Fruit fly (Drosophila melanogaster) whole organism, embryonic: Measurements from ENCODE around the gene CG8568.

ENCODE experiments used
- ATbp ChIP-seq: fragments of 200-800 bp; sonication (Bioruptor generic); optimal IDR thresholded peaks from 2 replicates; lab custom pipeline; 2017; ENCODE audit warnings: missing biosample characterization, mild to moderate bottlenecking, missing genetic modification characterization, missing genetic modification reagents
- Ada2b ChIP-seq: fragments of 200-800 bp; sonication (Bioruptor generic); IDR thresholded peaks from 2 replicates; pipeline ENCODE4 v1.3.6; 2022; ENCODE audit warnings: missing biosample characterization, missing genetic modification characterization
- Antp ChIP-seq: fragments of 200-800 bp; sonication (Bioruptor generic); optimal IDR thresholded peaks from 3 replicates; lab custom pipeline; 2016; ENCODE audit warnings: missing biosample characterization, missing genetic modification characterization
- Bgb ChIP-seq: fragments of 200-800 bp; sonication (Bioruptor generic); IDR thresholded peaks from 2 replicates; pipeline ENCODE4 v1.3.6; 2022; ENCODE audit warnings: missing biosample characterization, missing genetic modification characterization; ENCODE audit not compliant: partially characterized antibody
- CG10543 ChIP-seq: fragments of 200-800 bp; sonication (Bioruptor generic); optimal IDR thresholded peaks from 3 replicates; lab custom pipeline; 2017; ENCODE audit warnings: missing biosample characterization, mild to moderate bottlenecking, missing genetic modification characterization, moderate library complexity
- CG11504 ChIP-seq: fragments of 200-800 bp; sonication (Bioruptor generic); optimal IDR thresholded peaks from 3 replicates; lab custom pipeline; 2019; ENCODE audit warnings: missing biosample characterization, mild to moderate bottlenecking, missing genetic modification characterization, moderate library complexity
- CG12219 ChIP-seq: fragments of 200-800 bp; sonication (Bioruptor generic); optimal IDR thresholded peaks from 3 replicates; lab custom pipeline; 2018; ENCODE audit warnings: missing biosample characterization, mild to moderate bottlenecking, missing genetic modification characterization
- CG12391 ChIP-seq: fragments of 200-800 bp; sonication (Bioruptor generic); optimal IDR thresholded peaks from 3 replicates; lab custom pipeline; 2018; ENCODE audit warnings: missing biosample characterization, mild to moderate bottlenecking, missing genetic modification characterization, moderate library complexity
- CG15269 ChIP-seq: fragments of 200-800 bp; sonication (Bioruptor generic); optimal IDR thresholded peaks from 2 replicates; lab custom pipeline; 2018; ENCODE audit warnings: missing biosample characterization, mild to moderate bottlenecking, missing genetic modification characterization, moderate library complexity
- CG17361 ChIP-seq: fragments of 200-800 bp; sonication (Bioruptor generic); IDR thresholded peaks from 3 replicates; pipeline ENCODE4 v1.3.6; 2022; ENCODE audit warnings: missing biosample characterization, missing genetic modification characterization
- CG2120 ChIP-seq: fragments of 200-800 bp; sonication (Bioruptor generic); optimal IDR thresholded peaks from 3 replicates; lab custom pipeline; 2016; ENCODE audit warnings: missing biosample characterization, missing genetic modification characterization
- CG30403 ChIP-seq: fragments of 200-800 bp; sonication (Bioruptor generic); optimal IDR thresholded peaks from 3 replicates; lab custom pipeline; 2016; ENCODE audit warnings: missing biosample characterization, missing genetic modification characterization
- CG32767 ChIP-seq: fragments of 200-800 bp; sonication (Bioruptor generic); IDR thresholded peaks from 2 replicates; pipeline ENCODE4 v1.3.6; 2022; ENCODE audit warnings: missing biosample characterization, missing genetic modification characterization
- CG34224 ChIP-seq: fragments of 200-800 bp; sonication (Bioruptor generic); IDR thresholded peaks from 3 replicates; pipeline ENCODE4 v1.3.6; 2022; ENCODE audit warnings: missing biosample characterization, missing genetic modification characterization; ENCODE audit not compliant: partially characterized antibody
- CG3838 ChIP-seq: fragments of 200-800 bp; sonication (Bioruptor generic); optimal IDR thresholded peaks from 3 replicates; lab custom pipeline; 2016; ENCODE audit warnings: missing biosample characterization, missing genetic modification characterization
- CG6254 ChIP-seq: fragments of 200-800 bp; sonication (Bioruptor generic); optimal IDR thresholded peaks from 3 replicates; lab custom pipeline; 2017; ENCODE audit warnings: mild to moderate bottlenecking, missing biosample characterization, missing genetic modification reagents, missing genetic modification characterization
- CG7839 ChIP-seq: fragments of 200-800 bp; sonication (Bioruptor generic); optimal IDR thresholded peaks from 3 replicates; lab custom pipeline; 2018; ENCODE audit warnings: missing biosample characterization, mild to moderate bottlenecking, missing genetic modification characterization, moderate library complexity
- CG8388 ChIP-seq: fragments of 200-800 bp; sonication (Bioruptor generic); optimal IDR thresholded peaks from 2 replicates; lab custom pipeline; 2019; ENCODE audit warnings: missing biosample characterization, mild to moderate bottlenecking, missing genetic modification characterization, moderate library complexity
- CG9727 ChIP-seq: fragments of 200-800 bp; sonication (Bioruptor generic); optimal IDR thresholded peaks from 3 replicates; lab custom pipeline; 2017; ENCODE audit warnings: missing biosample characterization, mild to moderate bottlenecking, missing genetic modification characterization
- CG9932 ChIP-seq: fragments of 200-800 bp; sonication (Bioruptor generic); IDR thresholded peaks from 2 replicates; pipeline ENCODE4 v1.3.6; 2022; ENCODE audit warnings: missing biosample characterization, missing genetic modification characterization
- Camta ChIP-seq: fragments of 200-800 bp; sonication (Bioruptor generic); optimal IDR thresholded peaks from 2 replicates; lab custom pipeline; 2016; ENCODE audit warnings: missing biosample characterization, missing genetic modification characterization
- Dad ChIP-seq: fragments of 200-800 bp; sonication (Bioruptor generic); optimal IDR thresholded peaks from 3 replicates; lab custom pipeline; 2016; ENCODE audit warnings: missing biosample characterization, missing genetic modification characterization
- HLHmδ ChIP-seq: fragments of 200-800 bp; sonication (Bioruptor generic); optimal IDR thresholded peaks from 2 replicates; lab custom pipeline; 2018; ENCODE audit warnings: missing biosample characterization, mild to moderate bottlenecking, missing genetic modification characterization, moderate library complexity
- Hr51 ChIP-seq, 2 experiments: fragments of 200-800 bp; sonication (Bioruptor generic); optimal IDR thresholded peaks; 2 replicates in 1 of 2; 3 replicates in 1 of 2; lab custom pipeline; 2016 to 2018; ENCODE audit warnings: missing biosample characterization in 2 of 2, missing genetic modification characterization in 2 of 2, mild to moderate bottlenecking in 1 of 2, moderate library complexity in 1 of 2
- Med ChIP-seq: fragments of 200-800 bp; sonication (Bioruptor generic); peaks from one replicate; lab custom pipeline; 2016; ENCODE audit warnings: missing biosample characterization, missing genetic modification characterization, mild to moderate bottlenecking, inconsistent platforms, moderate library complexity
- Oli ChIP-seq: fragments of 200-800 bp; sonication (Bioruptor generic); optimal IDR thresholded peaks from 2 replicates; lab custom pipeline; 2018; ENCODE audit warnings: missing biosample characterization, mild to moderate bottlenecking, missing genetic modification characterization, moderate library complexity
- PHDP ChIP-seq: fragments of 200-800 bp; sonication (Bioruptor generic); optimal IDR thresholded peaks from 3 replicates; lab custom pipeline; 2018; ENCODE audit warnings: missing biosample characterization, mild to moderate bottlenecking, missing genetic modification characterization, moderate library complexity
- Side ChIP-seq: fragments of 200-800 bp; sonication (Bioruptor generic); optimal IDR thresholded peaks from 2 replicates; lab custom pipeline; 2016; ENCODE audit warnings: missing biosample characterization, missing genetic modification characterization
- Six4 ChIP-seq: fragments of 200-800 bp; sonication (Bioruptor generic); optimal IDR thresholded peaks from 2 replicates; lab custom pipeline; 2016; ENCODE audit warnings: missing biosample characterization, missing genetic modification characterization
- Sox102F ChIP-seq: fragments of 200-800 bp; sonication (Bioruptor generic); optimal IDR thresholded peaks from 2 replicates; lab custom pipeline; 2018; ENCODE audit warnings: missing biosample characterization, mild to moderate bottlenecking, missing genetic modification characterization, moderate library complexity
- Ssrp ChIP-seq: fragments of 200-800 bp; sonication (Bioruptor generic); optimal IDR thresholded peaks from 2 replicates; lab custom pipeline; 2018; ENCODE audit warnings: missing biosample characterization, mild to moderate bottlenecking, missing genetic modification characterization, moderate library complexity
- Xbp1 ChIP-seq: fragments of 200-800 bp; sonication (Bioruptor generic); optimal IDR thresholded peaks from 3 replicates; lab custom pipeline; 2016; ENCODE audit warnings: missing biosample characterization, mild to moderate bottlenecking, missing genetic modification characterization
- bowl ChIP-seq: fragments of 200-800 bp; sonication (Bioruptor generic); IDR thresholded peaks from 2 replicates; pipeline ENCODE4 v1.3.6; 2022; ENCODE audit warnings: missing biosample characterization, missing genetic modification characterization
- bsh ChIP-seq, 2 experiments: fragments of 200-800 bp; sonication (Bioruptor generic); optimal IDR thresholded peaks; 2 replicates each; lab custom pipeline; 2017 to 2018; ENCODE audit warnings: mild to moderate bottlenecking in 2 of 2, missing biosample characterization in 2 of 2, missing genetic modification characterization in 2 of 2, moderate library complexity in 1 of 2
- caup ChIP-seq: fragments of 200-800 bp; sonication (Bioruptor generic); optimal IDR thresholded peaks from 3 replicates; lab custom pipeline; 2017; ENCODE audit warnings: missing biosample characterization, mild to moderate bottlenecking, missing genetic modification characterization, moderate library complexity; ENCODE audit not compliant: severe bottlenecking
- dmrt11E ChIP-seq: fragments of 200-800 bp; sonication (Bioruptor generic); optimal IDR thresholded peaks from 3 replicates; lab custom pipeline; 2018; ENCODE audit warnings: missing biosample characterization, mild to moderate bottlenecking, missing genetic modification characterization, moderate library complexity
- dpn ChIP-seq, 2 experiments: fragments of 200-800 bp; sonication (Bioruptor generic); optimal IDR thresholded peaks; 3 replicates each; lab custom pipeline; 2016; ENCODE audit warnings: missing biosample characterization in 2 of 2, missing genetic modification characterization in 2 of 2
- grau ChIP-seq: fragments of 200-800 bp; optimal IDR thresholded peaks from 3 replicates; lab custom pipeline; 2019; ENCODE audit warnings: missing biosample characterization, mild to moderate bottlenecking, missing genetic modification characterization, moderate library complexity
- gsb-n ChIP-seq: fragments of 200-800 bp; sonication (Bioruptor generic); optimal IDR thresholded peaks from 3 replicates; lab custom pipeline; 2018; ENCODE audit warnings: missing biosample characterization, mild to moderate bottlenecking, missing genetic modification characterization
- maf-S ChIP-seq: fragments of 200-800 bp; sonication (Bioruptor generic); optimal IDR thresholded peaks from 2 replicates; lab custom pipeline; 2016; ENCODE audit warnings: missing biosample characterization, missing genetic modification characterization
- nmo ChIP-seq: fragments of 200-800 bp; sonication (Bioruptor generic); optimal IDR thresholded peaks from 2 replicates; lab custom pipeline; 2018; ENCODE audit warnings: missing biosample characterization, mild to moderate bottlenecking, missing genetic modification characterization, moderate library complexity
- pho ChIP-seq: fragments of 200-800 bp; sonication (Bioruptor generic); optimal IDR thresholded peaks from 2 replicates; lab custom pipeline; 2016; ENCODE audit warnings: missing biosample characterization, missing genetic modification characterization
- slbo ChIP-seq: fragments of 200-800 bp; sonication (Bioruptor generic); IDR thresholded peaks from 2 replicates; pipeline ENCODE4 v1.3.6; 2022; ENCODE audit warnings: missing biosample characterization, missing genetic modification characterization
- sr ChIP-seq: fragments of 200-800 bp; sonication (Bioruptor generic); IDR thresholded peaks from 3 replicates; pipeline ENCODE4 v1.3.6; 2022; ENCODE audit warnings: missing biosample characterization, missing genetic modification characterization
- tio ChIP-seq: fragments of 200-800 bp; sonication (Bioruptor generic); optimal IDR thresholded peaks from 2 replicates; lab custom pipeline; 2017; ENCODE audit warnings: missing biosample characterization, missing genetic modification characterization, inconsistent platforms
- tx ChIP-seq: fragments of 200-800 bp; sonication (Bioruptor generic); optimal IDR thresholded peaks from 2 replicates; lab custom pipeline; 2016; ENCODE audit warnings: missing biosample characterization, missing genetic modification characterization
- unpg ChIP-seq: fragments of 200-800 bp; sonication (Bioruptor generic); optimal IDR thresholded peaks from 3 replicates; lab custom pipeline; 2018; ENCODE audit warnings: missing biosample characterization, mild to moderate bottlenecking, missing genetic modification characterization, moderate library complexity

Gene CG8568

dm6 chrX:17498982-17499381 is 46.6 kb upstream of the CG8568 start (continued):
- TF ChIP-seq CG32767 (GFP tag; lab: Robert Waterston, UW) (0 out of 2 replicates have a peak, but pooled peaks have one; percentile 36), bowl (no peak), caup (no peak), tio (GFP tag; lab: Kevin White, UChicago) (peak; percentile 21), Med (GFP tag; lab: Kevin White, UChicago) (peak; percentile 56), ATbp (GFP tag; lab: Kevin White, UChicago) (peak; percentile 36), pho (no peak), Ada2b (GFP tag; lab: Robert Waterston, UW) (0 out of 2 replicates have a peak, but pooled peaks have one; percentile 5), HLHmδ (GFP tag; lab: Kevin White, UChicago) (no peak), unpg (GFP tag; lab: Kevin White, UChicago) (peak; percentile 41), dmrt11E (tag; lab: Kevin White, UChicago) (peak; percentile 48), Bgb (no peak), CG12219 (GFP tag; lab: Kevin White, UChicago) (no peak), Antp (GFP tag; lab: Kevin White, UChicago) (peak; percentile 2), Oli (tag; lab: Kevin White, UChicago) (peak; percentile 32), sr (GFP tag; lab: Robert Waterston, UW) (no peak), Sox102F (GFP tag; lab: Kevin White, UChicago) (peak; percentile 37), CG3838 (GFP tag; lab: Kevin White, UChicago) (no peak), CG9932 (GFP tag; lab: Robert Waterston, UW) (no peak), CG6254 (no peak), CG10543 (GFP tag; lab: Kevin White, UChicago) (no peak), CG9727 (peak; percentile 19), CG12391 (tag; lab: Kevin White, UChicago) (peak; percentile 38), dpn (GFP tag; optimal IDR thresholded peaks at IDR 0.05; lab: Kevin White, UChicago) (peak; percentile 23 to 25), gsb-n (peak; percentile 2), Ssrp (peak; percentile 31), CG34224 (no peak), CG17361 (GFP tag; lab: Robert Waterston, UW) (no peak), Six4 (GFP tag; lab: Kevin White, UChicago) (no peak), CG15269 (tag; lab: Kevin White, UChicago) (peak; percentile 12), CG2120 (GFP tag; lab: Kevin White, UChicago) (peak; percentile 20), maf-S (GFP tag; lab: Kevin White, UChicago) (no peak), slbo (GFP tag; lab: Robert Waterston, UW) (peak; percentile 50; the same call in 1 of the 2 replicates), Hr51 (GFP tag; optimal IDR thresholded peaks at IDR 0.05; lab: Kevin White, UChicago) (peak in 1 of 2 experiments; percentile 32), CG7839 (peak; percentile 23), grau (tag; lab: Kevin White, UChicago) (peak; percentile 32), CG11504 (peak; percentile 49), tx (GFP tag; lab: Kevin White, UChicago) (no peak), CG8388 (GFP tag; lab: Kevin White, UChicago) (peak; percentile 0), Dad (GFP tag; lab: Kevin White, UChicago) (no peak), PHDP (tag; lab: Kevin White, UChicago) (peak; percentile 27), nmo (GFP tag; lab: Kevin White, UChicago) (peak; percentile 50), Xbp1 (GFP tag; lab: Kevin White, UChicago) (peak; percentile 11), Side (GFP tag; lab: Kevin White, UChicago) (peak; percentile 4), CG30403 (peak; percentile 9), bsh (GFP tag; optimal IDR thresholded peaks at IDR 0.05; lab: Kevin White, UChicago) (peak in 1 of 2 experiments; percentile 45), Camta (GFP tag; lab: Kevin White, UChicago) (peak; percentile 2)
